Fruit fly (Drosophila melanogaster): ENCODE data around the gene CG12268.
A peak's percentile ranks its signal among the peaks of the same experiment; 100 is the strongest.

Gene CG12268

dm6 chr3R:23986479-23986930 is 38.3 kb upstream of the CG12268 start, which contains the start of the genes CG13603 and CG5902 (continued):
- TF ChIP-seq grau (tag; optimal IDR thresholded peaks at IDR 0.05) (no peak), CG6765 (GFP tag; optimal IDR thresholded peaks at IDR 0.05) (no peak), Side (GFP tag; optimal IDR thresholded peaks at IDR 0.05) (peak; percentile 73), Scr (GFP tag; IDR thresholded peaks at IDR 0.05; ENCODE audit: partially characterized antibody) (peak; percentile 82)

- TF ChIP-seq Hr39 (optimal IDR thresholded peaks at IDR 0.05): peak; percentile 42
- TF ChIP-seq odd (GFP tag; optimal IDR thresholded peaks at IDR 0.05): no peak
- no peak for TF ChIP-seq Blimp-1 (GFP tag; optimal IDR thresholded peaks at IDR 0.05)
- 0 out of 3 replicates have a peak, but pooled peaks have one; percentile 7 for TF ChIP-seq CG6791 (GFP tag; IDR thresholded peaks at IDR 0.05; ENCODE audit: partially characterized antibody)
- no peak for TF ChIP-seq ap (GFP tag; IDR thresholded peaks at IDR 0.05)
- TF ChIP-seq B-H2 (GFP tag; optimal IDR thresholded peaks at IDR 0.05): no peak
- peak; percentile 21; the same call in 1 of the 3 replicates for TF ChIP-seq hb (GFP tag; IDR thresholded peaks at IDR 0.05; ENCODE audit: partially characterized antibody)
- TF ChIP-seq tap (tag; optimal IDR thresholded peaks at IDR 0.05): no peak
- TF ChIP-seq Max (GFP tag; optimal IDR thresholded peaks at IDR 0.05): no peak
- TF ChIP-seq amos (GFP tag; IDR thresholded peaks at IDR 0.05; ENCODE audit: partially characterized antibody): no peak
- no peak for TF ChIP-seq gcm2 (GFP tag; optimal IDR thresholded peaks at IDR 0.05)
Observed at dm6 chr3R:23981645-23982044, 33.4 kb upstream of the CG12268 start.

dm6 chr3R:23971764-23972163 is 23.5 kb upstream of the CG12268 start:
- peak; percentile 56 for TF ChIP-seq Med (GFP tag)
- no peak for TF ChIP-seq gcm (GFP tag; optimal IDR thresholded peaks at IDR 0.05)
- TF ChIP-seq CG11456 (GFP tag; IDR thresholded peaks at IDR 0.05): peak; percentile 62; the same call in 1 of the 3 replicates
- TF ChIP-seq CG10321 (GFP tag; IDR thresholded peaks at IDR 0.05): peak; percentile 56
- peak; percentile 68 for TF ChIP-seq crol (GFP tag; IDR thresholded peaks at IDR 0.05)
- 0 out of 2 replicates have a peak, but pooled peaks have one; percentile 20 for TF ChIP-seq Doc2 (GFP tag; IDR thresholded peaks at IDR 0.05)
- no peak for TF ChIP-seq Lpt (GFP tag; optimal IDR thresholded peaks at IDR 0.05)

dm6 chr3R:23971208-23971607 is 23.0 kb upstream of the CG12268 start:
- TF ChIP-seq emc (GFP tag; optimal IDR thresholded peaks at IDR 0.05) (no peak), Hr78 (GFP tag; optimal IDR thresholded peaks at IDR 0.05) (peak in 1 of 2 experiments; percentile 43), ci (GFP tag; IDR thresholded peaks at IDR 0.05) (peak; percentile 51; the same call in 1 of the 3 replicates), MTF-1 (GFP tag; optimal IDR thresholded peaks at IDR 0.05; ENCODE audit: borderline replicate concordance) (peak; percentile 11), CG10267 (tag; optimal IDR thresholded peaks at IDR 0.05) (no peak), ara (GFP tag; IDR thresholded peaks at IDR 0.05) (no peak), crol (GFP tag; IDR thresholded peaks at IDR 0.05) (peak; percentile 81), MBD-R2 (GFP tag; IDR thresholded peaks at IDR 0.05) (no peak), ATbp (GFP tag; optimal IDR thresholded peaks at IDR 0.05) (peak; percentile 31), CG31365 (tag; optimal IDR thresholded peaks at IDR 0.05) (peak; percentile 89), vvl (GFP tag; IDR thresholded peaks at IDR 0.05) (peak; percentile 33; the same call in 1 of the 2 replicates), Blimp-1 (GFP tag; optimal IDR thresholded peaks at IDR 0.05) (peak; percentile 34), cg (GFP tag; optimal IDR thresholded peaks at IDR 0.05) (peak; percentile 60), fd64A (GFP tag; optimal IDR thresholded peaks at IDR 0.05) (peak; percentile 11)

- TF ChIP-seq CG2678 (tag; optimal IDR thresholded peaks at IDR 0.05) (peak; percentile 78), mld (GFP tag; IDR thresholded peaks at IDR 0.05; ENCODE audit: partially characterized antibody) (no peak), aop (GFP tag; IDR thresholded peaks at IDR 0.05) (no peak), shn (GFP tag; optimal IDR thresholded peaks at IDR 0.05) (no peak), Atf6 (GFP tag; IDR thresholded peaks at IDR 0.05) (peak; percentile 66), CG12219 (GFP tag; optimal IDR thresholded peaks at IDR 0.05) (no peak), CkIIα-i1 (GFP tag; IDR thresholded peaks at IDR 0.05) (no peak), HmgD (GFP tag; optimal IDR thresholded peaks at IDR 0.05) (no peak), CG11093 (GFP tag; IDR thresholded peaks at IDR 0.05) (no peak), Side (GFP tag; optimal IDR thresholded peaks at IDR 0.05) (no peak), zen2 (GFP tag; IDR thresholded peaks at IDR 0.05; ENCODE audit: partially characterized antibody) (no peak), peb (GFP tag; IDR thresholded peaks at IDR 0.05) (no peak), ara (GFP tag; IDR thresholded peaks at IDR 0.05) (no peak)
Observed at dm6 chr3R:23969449-23969848, 21.2 kb upstream of the CG12268 start.

Measured in whole organism, embryonic.